Worm (Caenorhabditis elegans) whole organism, late embryonic: ENCODE measurements around the gene fbxb-19.

ENCODE experiments used
- T23F11.4 ChIP-seq: fragments of 200-800 bp; sonication (Bioruptor generic); optimal IDR thresholded peaks from 2 replicates; lab custom pipeline; 2018; ENCODE audit warnings: mild to moderate bottlenecking, missing genetic modification characterization, missing compliant biosample characterization
- ama-1 ChIP-seq: fragments of 150-350 bp; optimal IDR thresholded peaks from 2 replicates; lab custom pipeline; 2014
- fkh-10 ChIP-seq: fragments of 150-350 bp; optimal IDR thresholded peaks from 2 replicates; lab custom pipeline; 2014; ENCODE audit warnings: missing biosample characterization, missing genetic modification reagents, missing genetic modification characterization
- gmeb-2 ChIP-seq: sonication (generic microtip); optimal IDR thresholded peaks from 2 replicates; lab custom pipeline; 2016; ENCODE audit warnings: missing genetic modification characterization, inconsistent platforms, missing compliant biosample characterization
- hlh-13 ChIP-seq: fragments of 200-800 bp; sonication (Bioruptor generic); optimal IDR thresholded peaks from 2 replicates; lab custom pipeline; 2018; ENCODE audit warnings: mild to moderate bottlenecking, missing genetic modification characterization, missing compliant biosample characterization
- nfya-1 ChIP-seq: sonication (generic microtip); optimal IDR thresholded peaks from 2 replicates; lab custom pipeline; 2017; ENCODE audit warnings: missing genetic modification characterization, mild to moderate bottlenecking, missing compliant biosample characterization, antibody characterized with exemption, moderate library complexity
- nhr-11 ChIP-seq: fragments of 150-350 bp; optimal IDR thresholded peaks from 2 replicates; lab custom pipeline; 2014; ENCODE audit warnings: missing biosample characterization, missing genetic modification characterization
- pha-4 ChIP-seq: fragments of 150-350 bp; optimal IDR thresholded peaks from 2 replicates; lab custom pipeline; 2018; ENCODE audit warnings: missing biosample characterization, missing genetic modification reagents, missing genetic modification characterization
- unc-42 ChIP-seq: sonication (generic microtip); optimal IDR thresholded peaks from 2 replicates; lab custom pipeline; 2016; ENCODE audit warnings: missing genotype, missing genetic modification characterization, missing compliant biosample characterization
- unc-86 ChIP-seq: sonication (generic microtip); optimal IDR thresholded peaks from 2 replicates; lab custom pipeline; 2016; ENCODE audit warnings: missing genetic modification characterization, missing compliant biosample characterization

DNA sequence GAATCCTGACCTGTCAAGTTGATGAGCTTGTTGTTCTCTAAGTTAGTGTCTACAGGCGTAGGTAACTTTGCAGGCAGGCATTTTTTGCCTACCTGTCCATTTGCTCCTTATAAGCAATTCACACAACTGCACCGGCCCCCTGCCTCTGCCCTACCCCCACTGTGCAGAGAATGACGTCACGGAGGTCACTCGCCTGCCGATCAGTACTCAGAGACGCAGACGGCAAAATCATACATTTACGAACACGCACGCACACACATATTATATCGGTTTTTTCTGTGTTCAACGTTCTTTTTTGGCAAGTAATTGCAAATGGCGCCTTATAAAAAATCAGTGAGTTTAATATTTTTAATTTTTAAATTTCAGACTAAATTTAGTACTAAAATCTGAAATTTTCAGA is 25.5 kb downstream of the fbxb-19 start, which contains the start of gene duxl-1:
- TF ChIP-seq ama-1 (no peak), unc-42 (tag; lab: Kevin White, UChicago) (no peak), T23F11.4 (GFP tag; lab: Kevin White, UChicago) (no peak), fkh-10 (GFP tag; lab: Kevin White, UChicago) (no peak), nhr-11 (tag; lab: Kevin White, UChicago) (no peak), pha-4 (tag; lab: Kevin White, UChicago) (no peak), unc-86 (tag; lab: Kevin White, UChicago) (no peak), hlh-13 (GFP tag; lab: Kevin White, UChicago) (no peak), nfya-1 (tag; lab: Kevin White, UChicago) (no peak), gmeb-2 (tag; lab: Kevin White, UChicago) (no peak)
